Worm (Caenorhabditis elegans): ENCODE results near the gene F11A10.6.

F11A10.6 gene

ce11 chrIV:12131308-12132072, 42.0 kb upstream of the F11A10.6 start:
- TF ChIP-seq mdl-1 (tag; optimal IDR thresholded peaks at IDR 0.05) (no peak), elt-1 (tag; optimal IDR thresholded peaks at IDR 0.05) (no peak), fos-1 (tag; optimal IDR thresholded peaks at IDR 0.05) (no peak), egl-5 (tag; optimal IDR thresholded peaks at IDR 0.05) (no peak), nhr-77 (tag; optimal IDR thresholded peaks at IDR 0.05) (no peak), eor-1 (tag; optimal IDR thresholded peaks at IDR 0.05) (no peak), egl-27 (tag; optimal IDR thresholded peaks at IDR 0.05) (no peak), mml-1 (tag; optimal IDR thresholded peaks at IDR 0.05) (no peak), aly-2 (tag; optimal IDR thresholded peaks at IDR 0.05) (no peak), nfya-1 (tag; optimal IDR thresholded peaks at IDR 0.05; ENCODE audit: insufficient read depth) (no peak)

ce11 chrIV:12129204-12129603, 39.8 kb upstream of the F11A10.6 start, which contains the start of gene lin-24:
Gene lin-24, plus strand, starts transcription at chrIV:12129504.
- no peak for TF ChIP-seq nhr-77 (tag; optimal IDR thresholded peaks at IDR 0.05)
- TF ChIP-seq elt-2 (tag; optimal IDR thresholded peaks at IDR 0.05), result no peak
- no peak for TF ChIP-seq hmg-11 (tag; optimal IDR thresholded peaks at IDR 0.05)
- TF ChIP-seq elt-1 (tag; optimal IDR thresholded peaks at IDR 0.05), result no peak
- TF ChIP-seq R02D3.7 (tag; optimal IDR thresholded peaks at IDR 0.05), result no peak
- TF ChIP-seq zag-1 (tag; optimal IDR thresholded peaks at IDR 0.05), result no peak
- TF ChIP-seq egl-5 (tag; optimal IDR thresholded peaks at IDR 0.05), result no peak

- TF ChIP-seq ama-1 (optimal IDR thresholded peaks at IDR 0.05) (no peak), pha-4 (tag; optimal IDR thresholded peaks at IDR 0.05) (peak; percentile 23), elt-2 (tag; optimal IDR thresholded peaks at IDR 0.05) (peak; percentile 47), nhr-23 (tag; optimal IDR thresholded peaks at IDR 0.05) (no peak), nfya-1 (tag; optimal IDR thresholded peaks at IDR 0.05; ENCODE audit: insufficient read depth) (peak; percentile 28), ceh-16 (tag; optimal IDR thresholded peaks at IDR 0.05) (no peak), R02D3.7 (tag; optimal IDR thresholded peaks at IDR 0.05) (no peak), lsy-12 (tag; optimal IDR thresholded peaks at IDR 0.05) (no peak), egl-27 (tag; optimal IDR thresholded peaks at IDR 0.05) (no peak), snpc-4 (tag; optimal IDR thresholded peaks at IDR 0.05) (peak; percentile 7), pqm-1 (tag; optimal IDR thresholded peaks at IDR 0.05) (peak; percentile 28)
Measured at ce11 chrIV:12128708-12129107, 39.3 kb upstream of the F11A10.6 start.

- TF ChIP-seq zag-1 (tag; optimal IDR thresholded peaks at IDR 0.05) (no peak), tbx-2 (tag; optimal IDR thresholded peaks at IDR 0.05) (no peak), pha-4 (tag; optimal IDR thresholded peaks at IDR 0.05) (peak; percentile 13), nhr-25 (tag; optimal IDR thresholded peaks at IDR 0.05) (peak; percentile 27), elt-1 (tag; optimal IDR thresholded peaks at IDR 0.05) (no peak), unc-62 (GFP tag; optimal IDR thresholded peaks at IDR 0.05) (no peak), ceh-82 (tag; optimal IDR thresholded peaks at IDR 0.05) (no peak), sea-2 (GFP tag; optimal IDR thresholded peaks at IDR 0.05) (no peak), nhr-67 (tag; optimal IDR thresholded peaks at IDR 0.05) (no peak), lsy-12 (tag; optimal IDR thresholded peaks at IDR 0.05) (no peak), egl-27 (tag; optimal IDR thresholded peaks at IDR 0.05) (no peak), nhr-12 (tag; optimal IDR thresholded peaks at IDR 0.05) (no peak), fkh-2 (tag; optimal IDR thresholded peaks at IDR 0.05) (no peak), elt-2 (tag; optimal IDR thresholded peaks at IDR 0.05) (no peak), nfya-1 (tag; optimal IDR thresholded peaks at IDR 0.05; ENCODE audit: insufficient read depth) (peak; percentile 42), pqm-1 (tag; optimal IDR thresholded peaks at IDR 0.05) (no peak), lin-39 (tag; optimal IDR thresholded peaks at IDR 0.05) (no peak), egl-5 (tag; optimal IDR thresholded peaks at IDR 0.05) (no peak), daf-12 (tag; optimal IDR thresholded peaks at IDR 0.05) (no peak), hmg-11 (tag; optimal IDR thresholded peaks at IDR 0.05) (no peak)
Measured at ce11 chrIV:12127838-12128237, 38.4 kb upstream of the F11A10.6 start.

ce11 chrIV:12126740-12127472, 37.5 kb upstream of the F11A10.6 start:
- no peak for TF ChIP-seq pha-4 (tag; optimal IDR thresholded peaks at IDR 0.05)
- no peak for TF ChIP-seq egl-27 (tag; optimal IDR thresholded peaks at IDR 0.05)
- no peak for TF ChIP-seq hmg-11 (tag; optimal IDR thresholded peaks at IDR 0.05)
- no peak for TF ChIP-seq egl-5 (tag; optimal IDR thresholded peaks at IDR 0.05)
- no peak for TF ChIP-seq unc-39 (tag; optimal IDR thresholded peaks at IDR 0.05)
- no peak for TF ChIP-seq pqm-1 (tag; optimal IDR thresholded peaks at IDR 0.05)
- TF ChIP-seq R02D3.7 (tag; optimal IDR thresholded peaks at IDR 0.05), result no peak
- no peak for TF ChIP-seq ceh-9 (tag; optimal IDR thresholded peaks at IDR 0.05)
- no peak for TF ChIP-seq sea-2 (GFP tag; optimal IDR thresholded peaks at IDR 0.05)
- TF ChIP-seq nhr-11 (tag; optimal IDR thresholded peaks at IDR 0.05), result no peak
- no peak for TF ChIP-seq fkh-2 (tag; optimal IDR thresholded peaks at IDR 0.05)
- TF ChIP-seq ama-1 (optimal IDR thresholded peaks at IDR 0.05), result no peak
- TF ChIP-seq tbx-2 (tag; optimal IDR thresholded peaks at IDR 0.05), result no peak
- no peak for TF ChIP-seq nhr-77 (tag; optimal IDR thresholded peaks at IDR 0.05)
- peak; percentile 29 for TF ChIP-seq lin-39 (tag; optimal IDR thresholded peaks at IDR 0.05)
- TF ChIP-seq fkh-10 (GFP tag; optimal IDR thresholded peaks at IDR 0.05), result peak; percentile 20

Data from whole organism, L3 larva.